Fruit fly (Drosophila melanogaster) whole organism, pupa: ENCODE measurements around the gene CG17672.

Experiments used
- CG10348 ChIP-seq: fragments of 200-800 bp; sonication (Bioruptor generic); IDR thresholded peaks from 2 replicates; pipeline ENCODE4 v1.3.6; 2022; ENCODE audit warnings: missing biosample characterization, missing genetic modification characterization
- CG12605 ChIP-seq: fragments of 200-800 bp; sonication (Bioruptor generic); IDR thresholded peaks from 2 replicates; pipeline ENCODE4 v1.3.6; 2022; ENCODE audit warnings: missing biosample characterization, missing genetic modification characterization
- CG13204 ChIP-seq: fragments of 200-800 bp; sonication (Bioruptor generic); optimal IDR thresholded peaks from 2 replicates; lab custom pipeline; 2018; ENCODE audit warnings: missing biosample characterization, mild to moderate bottlenecking, missing genetic modification characterization, moderate library complexity
- CG14655 ChIP-seq: fragments of 200-800 bp; sonication (Bioruptor generic); optimal IDR thresholded peaks from 3 replicates; lab custom pipeline; 2017; ENCODE audit warnings: mild to moderate bottlenecking, missing biosample characterization, missing genetic modification reagents, missing genetic modification characterization
- CG15710 ChIP-seq: fragments of 200-800 bp; sonication (Bioruptor generic); optimal IDR thresholded peaks from 2 replicates; lab custom pipeline; 2018; ENCODE audit warnings: missing biosample characterization, mild to moderate bottlenecking, missing genetic modification characterization, moderate library complexity
- CG17806 ChIP-seq: fragments of 200-800 bp; sonication (Bioruptor generic); optimal IDR thresholded peaks from 2 replicates; lab custom pipeline; 2018; ENCODE audit warnings: missing biosample characterization, mild to moderate bottlenecking, missing genetic modification characterization, moderate library complexity
- CG32121 ChIP-seq: fragments of 200-800 bp; sonication (Bioruptor generic); IDR thresholded peaks from 2 replicates; pipeline ENCODE4 v1.3.6; 2022; ENCODE audit warnings: missing biosample characterization, missing genetic modification characterization
- CG34367 ChIP-seq: fragments of 200-800 bp; sonication (Bioruptor generic); optimal IDR thresholded peaks from 2 replicates; lab custom pipeline; 2018; ENCODE audit warnings: missing biosample characterization, mild to moderate bottlenecking, missing genetic modification characterization
- CG4496 ChIP-seq: fragments of 200-800 bp; sonication (Bioruptor generic); IDR thresholded peaks from 3 replicates; pipeline ENCODE4 v1.3.6; 2022; ENCODE audit warnings: missing biosample characterization, missing genetic modification characterization
- CG8159 ChIP-seq: fragments of 200-800 bp; sonication (Bioruptor generic); optimal IDR thresholded peaks from 3 replicates; lab custom pipeline; 2018; ENCODE audit warnings: missing biosample characterization, mild to moderate bottlenecking, missing genetic modification characterization, moderate library complexity
- CG8301 ChIP-seq: fragments of 200-800 bp; sonication (Bioruptor generic); optimal IDR thresholded peaks from 2 replicates; lab custom pipeline; 2018; ENCODE audit warnings: missing biosample characterization, mild to moderate bottlenecking, missing genetic modification characterization
- CG9948 ChIP-seq: fragments of 200-800 bp; sonication (Bioruptor generic); optimal IDR thresholded peaks from 2 replicates; lab custom pipeline; 2018; ENCODE audit warnings: missing biosample characterization, mild to moderate bottlenecking, missing genetic modification characterization, moderate library complexity
- D1 ChIP-seq: fragments of 200-800 bp; sonication (Bioruptor generic); optimal IDR thresholded peaks from 2 replicates; lab custom pipeline; 2018; ENCODE audit warnings: missing biosample characterization, mild to moderate bottlenecking, missing genetic modification characterization, moderate library complexity
- EcR ChIP-seq: fragments of 200-800 bp; sonication (Bioruptor generic); optimal IDR thresholded peaks from 3 replicates; lab custom pipeline; 2019; ENCODE audit warnings: missing biosample characterization, missing genetic modification characterization, mild to moderate bottlenecking, moderate library complexity, missing genetic modification reagents
- Ets98B ChIP-seq: fragments of 200-800 bp; sonication (Bioruptor generic); IDR thresholded peaks from 2 replicates; pipeline ENCODE4 v1.3.6; 2022; ENCODE audit warnings: missing biosample characterization, missing genetic modification characterization
- Pif1A ChIP-seq: fragments of 200-800 bp; sonication (Bioruptor generic); optimal IDR thresholded peaks from 3 replicates; lab custom pipeline; 2016; ENCODE audit warnings: missing biosample characterization, missing genetic modification characterization
- Pif1B ChIP-seq: fragments of 200-800 bp; sonication (Bioruptor generic); optimal IDR thresholded peaks from 3 replicates; lab custom pipeline; 2016; ENCODE audit warnings: missing biosample characterization, missing genetic modification characterization
- Snoo ChIP-seq: fragments of 200-800 bp; sonication (Bioruptor generic); optimal IDR thresholded peaks from 3 replicates; lab custom pipeline; 2017; ENCODE audit warnings: missing biosample characterization, mild to moderate bottlenecking, missing genetic modification characterization, inconsistent platforms
- fd96Ca ChIP-seq: fragments of 200-800 bp; sonication (Bioruptor generic); IDR thresholded peaks from 3 replicates; pipeline ENCODE4 v1.3.6; 2022; ENCODE audit warnings: missing biosample characterization, missing genetic modification characterization
- gl ChIP-seq: fragments of 200-800 bp; sonication (Bioruptor generic); optimal IDR thresholded peaks from 2 replicates; lab custom pipeline; 2018; ENCODE audit warnings: missing biosample characterization, mild to moderate bottlenecking, missing genetic modification characterization
- rn ChIP-seq: fragments of 200-800 bp; sonication (Bioruptor generic); IDR thresholded peaks from 2 replicates; pipeline ENCODE4 v1.3.6; 2022; ENCODE audit warnings: missing biosample characterization, missing genetic modification characterization

CG17672 gene

DNA sequence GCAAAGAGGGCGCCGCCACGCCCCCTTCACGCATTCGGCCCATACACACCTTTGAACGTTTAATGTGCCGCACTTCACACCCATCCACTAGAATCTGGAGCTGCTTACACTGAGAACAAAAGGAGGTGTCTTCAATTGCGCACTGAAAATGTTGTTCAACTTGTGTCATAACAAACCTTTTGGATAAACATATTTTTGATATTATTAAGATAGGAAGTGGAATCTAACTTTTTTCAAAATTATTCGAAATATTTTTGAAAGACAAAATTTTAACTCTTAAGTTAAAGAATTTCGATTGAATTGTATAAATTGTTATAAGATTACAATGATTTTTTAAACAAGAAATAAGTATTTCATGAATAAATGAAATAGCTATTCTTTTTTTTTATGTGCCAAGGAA lies 39.5 kb downstream of the CG17672 start:
- TF ChIP-seq CG13204 (GFP tag; lab: Kevin White, UChicago), result no peak
- TF ChIP-seq D1, result no peak
- TF ChIP-seq CG12605, result no peak
- TF ChIP-seq Pif1A (GFP tag; lab: Kevin White, UChicago), result peak; percentile 6
- no peak for TF ChIP-seq EcR (GFP tag; lab: Kevin White, UChicago)
- no peak for TF ChIP-seq CG8159 (tag; lab: Kevin White, UChicago)
- no peak for TF ChIP-seq CG32121
- peak; percentile 35 for TF ChIP-seq CG9948
- TF ChIP-seq Snoo (tag; lab: Kevin White, UChicago), result no peak
- TF ChIP-seq CG14655 (GFP tag; lab: Kevin White, UChicago), result peak; percentile 46
- TF ChIP-seq CG15710, result no peak
- TF ChIP-seq rn (GFP tag; lab: Robert Waterston, UW), result no peak
- TF ChIP-seq Pif1B, result no peak
- TF ChIP-seq Ets98B (GFP tag; lab: Robert Waterston, UW), result no peak
- TF ChIP-seq CG34367 (tag; lab: Kevin White, UChicago), result no peak
- no peak for TF ChIP-seq gl (tag; lab: Kevin White, UChicago)
- TF ChIP-seq CG8301 (tag; lab: Kevin White, UChicago), result peak; percentile 15
- no peak for TF ChIP-seq fd96Ca (GFP tag; lab: Robert Waterston, UW)
- TF ChIP-seq CG17806, result peak; percentile 15
- no peak for TF ChIP-seq CG10348 (GFP tag; lab: Robert Waterston, UW)
- TF ChIP-seq CG4496, result no peak

DNA sequence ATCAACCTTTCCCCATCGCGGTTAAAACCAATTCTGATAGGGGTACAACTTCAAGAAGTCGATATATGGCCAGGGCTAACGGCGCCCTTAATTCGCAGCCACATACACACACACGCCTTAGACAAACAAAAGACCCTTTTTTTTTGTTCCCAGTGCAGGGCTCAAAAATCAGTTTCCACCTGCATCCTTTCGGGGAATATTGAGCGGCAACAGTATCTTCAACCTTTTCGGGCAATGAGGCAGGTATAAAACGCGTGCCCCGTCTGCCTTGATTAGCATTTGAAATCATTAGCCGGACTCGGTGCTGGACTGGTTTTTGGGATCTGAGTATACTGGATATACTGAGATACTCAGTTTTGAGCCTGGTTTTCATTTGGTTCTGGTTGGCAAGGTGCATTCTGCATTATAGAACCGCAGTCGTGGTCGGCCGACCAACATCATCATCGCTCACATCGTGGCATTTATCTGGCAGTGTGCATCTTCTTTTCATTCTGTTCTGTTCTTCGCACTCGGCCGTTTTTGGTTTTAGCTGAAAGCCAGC lies 45.4 kb downstream of the CG17672 start:
- TF ChIP-seq EcR (GFP tag; lab: Kevin White, UChicago) (no peak), D1 (no peak), Pif1A (GFP tag; lab: Kevin White, UChicago) (no peak), CG10348 (GFP tag; lab: Robert Waterston, UW) (no peak)

DNA sequence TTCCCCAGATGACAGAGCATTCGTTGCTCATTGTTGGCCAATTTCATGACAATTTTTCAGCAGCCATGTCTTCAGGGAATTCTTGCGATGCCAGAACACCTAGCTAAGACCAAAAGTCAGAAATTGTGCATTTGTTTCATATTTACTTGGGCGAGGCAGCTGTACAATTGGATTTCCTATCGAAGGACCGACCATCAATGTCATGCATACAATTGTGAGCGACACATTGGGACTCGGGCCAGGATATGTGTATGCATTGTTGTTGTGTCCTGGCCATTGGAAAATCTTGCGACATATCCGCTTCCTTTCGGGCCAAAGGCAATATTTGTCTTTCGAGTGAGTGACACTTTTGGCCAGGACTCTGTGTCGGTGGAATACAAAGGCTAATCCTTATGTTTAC lies 48.6 kb downstream of the CG17672 start:
- TF ChIP-seq CG15710, result no peak
- no peak for TF ChIP-seq CG13204 (GFP tag; lab: Kevin White, UChicago)
- TF ChIP-seq fd96Ca (GFP tag; lab: Robert Waterston, UW), result no peak
- TF ChIP-seq rn (GFP tag; lab: Robert Waterston, UW), result no peak
- TF ChIP-seq, all 21 proteins: peak for 0

DNA sequence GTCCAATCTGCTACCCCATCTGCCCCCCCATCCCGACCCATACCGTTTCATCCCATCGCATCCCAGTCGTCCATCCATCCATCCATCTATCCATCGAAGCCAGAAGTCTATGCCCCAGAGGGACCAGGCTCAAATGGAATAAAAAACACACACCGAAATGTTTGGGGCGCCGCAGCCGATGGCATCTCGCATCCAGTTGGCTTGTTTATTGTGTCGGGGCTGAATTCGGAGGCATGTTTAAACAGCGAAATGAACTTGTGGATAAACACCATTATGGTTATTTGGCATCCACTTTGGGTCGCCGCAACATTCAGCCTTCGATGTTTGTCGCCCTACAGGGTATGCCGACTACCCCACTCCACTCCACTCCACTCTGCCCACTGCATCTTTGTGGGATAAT lies 51.7 kb downstream of the CG17672 start:
- TF ChIP-seq D1, result no peak
- no peak for TF ChIP-seq Pif1B
- TF ChIP-seq gl (tag; lab: Kevin White, UChicago), result no peak
- no peak for TF ChIP-seq CG14655 (GFP tag; lab: Kevin White, UChicago)
- no peak for TF ChIP-seq CG32121
- TF ChIP-seq CG9948, result no peak
- TF ChIP-seq CG4496, result no peak
- no peak for TF ChIP-seq CG15710
- no peak for TF ChIP-seq CG10348 (GFP tag; lab: Robert Waterston, UW)
- TF ChIP-seq, all 21 proteins: peak for 0

DNA sequence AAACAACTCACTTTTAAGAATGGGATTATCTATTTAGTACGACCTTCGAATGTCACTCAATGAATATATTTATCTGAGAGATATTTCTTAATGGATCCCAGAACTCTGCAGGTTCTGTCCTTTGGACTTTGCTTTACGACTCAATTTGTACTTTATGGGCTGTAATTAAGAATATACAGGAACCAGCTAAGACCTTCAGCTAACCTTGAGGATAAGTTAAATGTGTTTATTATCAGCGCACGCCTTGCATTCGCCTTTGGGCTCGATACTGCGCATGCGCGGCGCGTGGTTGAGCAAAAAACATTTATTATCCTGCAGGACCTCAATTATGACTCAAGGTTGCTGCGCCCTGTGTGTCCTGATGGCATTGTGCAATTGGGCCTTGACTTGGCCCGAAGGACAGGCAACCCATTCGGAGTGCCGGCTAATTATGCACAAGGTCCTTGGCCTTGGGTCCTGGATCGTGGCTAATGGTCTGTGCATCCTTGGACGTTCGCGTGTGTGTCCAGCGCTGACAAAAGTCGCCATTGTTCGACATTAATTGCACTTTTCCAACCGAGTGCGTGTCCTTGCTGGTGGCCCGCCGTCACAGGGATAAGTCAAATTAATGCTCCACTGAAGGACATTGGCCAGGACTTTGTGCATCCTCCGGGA lies 52.6 kb downstream of the CG17672 start:
- no peak for TF ChIP-seq CG14655 (GFP tag; lab: Kevin White, UChicago)
- TF ChIP-seq CG8159 (tag; lab: Kevin White, UChicago), result no peak
- no peak for TF ChIP-seq Pif1B
- no peak for TF ChIP-seq EcR (GFP tag; lab: Kevin White, UChicago)
- no peak for TF ChIP-seq Pif1A (GFP tag; lab: Kevin White, UChicago)
- TF ChIP-seq gl (tag; lab: Kevin White, UChicago), result no peak
- TF ChIP-seq fd96Ca (GFP tag; lab: Robert Waterston, UW), result no peak
- TF ChIP-seq CG34367 (tag; lab: Kevin White, UChicago), result no peak
- no peak for TF ChIP-seq CG12605

DNA sequence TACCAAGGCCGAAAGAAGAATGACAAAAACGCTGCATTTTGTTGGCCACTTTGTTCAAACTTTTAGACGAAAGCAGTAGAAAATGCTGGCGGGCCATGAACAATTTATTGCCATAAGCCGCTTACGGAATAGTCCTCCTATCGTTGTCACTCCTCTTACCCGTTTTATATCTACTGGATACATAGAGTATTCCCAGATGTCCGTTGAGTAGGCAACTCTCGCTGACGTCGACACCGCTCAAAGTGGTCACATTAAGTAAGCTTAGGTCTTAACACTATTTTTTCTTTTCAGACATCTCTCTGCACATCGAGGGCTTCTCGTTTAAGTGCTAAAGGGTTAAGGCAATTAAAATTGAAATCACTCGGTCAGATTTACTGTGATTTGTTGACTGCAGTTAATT lies 54.7 kb downstream of the CG17672 start:
- no peak for TF ChIP-seq CG4496
- no peak for TF ChIP-seq CG10348 (GFP tag; lab: Robert Waterston, UW)
- TF ChIP-seq rn (GFP tag; lab: Robert Waterston, UW), result no peak
- no peak for TF ChIP-seq CG9948
- TF ChIP-seq, all 21 proteins: peak for 0

DNA sequence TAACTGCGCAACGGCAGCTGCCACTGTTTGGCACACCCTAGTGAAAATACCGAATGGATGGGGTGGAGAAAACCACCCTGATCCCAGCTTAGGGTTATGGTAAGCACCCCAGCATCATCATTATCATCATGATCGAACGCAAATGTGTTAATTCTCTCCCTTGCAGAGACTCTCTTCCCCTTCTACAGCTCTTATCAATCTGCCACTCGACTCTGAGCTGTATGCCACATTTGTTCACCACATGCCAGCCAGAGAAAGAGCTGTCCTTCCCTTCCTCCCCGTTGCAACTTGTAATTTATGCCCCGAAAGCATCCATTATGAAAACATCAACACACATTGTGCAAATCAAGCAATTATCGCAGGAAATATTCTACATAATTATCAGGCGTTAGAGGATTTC lies 55.7 kb downstream of the CG17672 start:
- TF ChIP-seq Ets98B (GFP tag; lab: Robert Waterston, UW) (no peak), CG13204 (GFP tag; lab: Kevin White, UChicago) (no peak), CG34367 (tag; lab: Kevin White, UChicago) (no peak), D1 (no peak), CG10348 (GFP tag; lab: Robert Waterston, UW) (no peak), CG15710 (no peak), CG14655 (GFP tag; lab: Kevin White, UChicago) (no peak)
